Worm (Caenorhabditis elegans): ENCODE measurements around the gene str-89.

DNA sequence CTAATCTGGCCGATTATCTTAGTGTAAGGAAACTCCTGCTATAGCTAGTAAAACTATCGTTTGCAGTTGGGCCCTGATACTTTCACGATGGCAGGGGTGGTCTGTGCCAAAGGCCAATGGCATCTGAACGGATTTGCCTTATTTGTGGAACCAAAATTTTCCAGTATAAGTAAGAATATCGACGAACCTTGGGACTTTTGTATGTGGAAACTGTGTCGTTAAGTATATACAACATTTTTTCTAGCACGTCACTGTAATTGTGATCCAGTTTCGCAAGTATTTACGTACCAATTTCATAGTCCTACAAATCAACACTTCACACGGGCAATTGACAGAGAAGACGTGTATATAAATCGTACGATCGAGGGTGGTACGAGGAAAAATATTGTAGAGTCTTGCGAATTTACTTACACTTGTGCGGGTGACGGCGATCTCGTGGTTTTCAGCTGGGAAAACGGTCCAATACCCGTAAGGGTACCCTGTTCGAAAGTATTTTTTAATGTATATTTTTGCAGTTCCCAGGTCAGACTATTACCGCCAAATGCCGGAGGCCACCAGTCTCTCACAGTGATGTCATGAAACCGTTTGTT lies 37.7 kb downstream of the str-89 start:
- no peak for TF ChIP-seq nhr-77 (tag; optimal IDR thresholded peaks at IDR 0.05)
- TF ChIP-seq pha-4 (GFP tag; IDR thresholded peaks at IDR 0.05), result no peak
- TF ChIP-seq pha-4 (tag; optimal IDR thresholded peaks at IDR 0.05), result no peak
- no peak for TF ChIP-seq nhr-237 (tag; optimal IDR thresholded peaks at IDR 0.05)
- no peak for TF ChIP-seq pqm-1 (tag; optimal IDR thresholded peaks at IDR 0.05)
- no peak for TF ChIP-seq ceh-82 (tag; optimal IDR thresholded peaks at IDR 0.05)
- no peak for TF ChIP-seq aly-2 (tag; optimal IDR thresholded peaks at IDR 0.05)
